Worm (Caenorhabditis elegans) whole organism, L4/young adult: ENCODE results near the gene chs-2.

Experiments
- W03F9.2 ChIP-seq: fragments of 150-350 bp; optimal IDR thresholded peaks from 2 replicates; lab custom pipeline; 2014; ENCODE audit warnings: missing biosample characterization, missing genetic modification characterization
- dao-5 ChIP-seq: sonication (generic microtip); optimal IDR thresholded peaks from 2 replicates; lab custom pipeline; 2016; ENCODE audit warnings: missing genotype, missing genetic modification characterization, moderate library complexity, missing compliant biosample characterization
- him-1 ChIP-seq: sonication (generic microtip); optimal IDR thresholded peaks from 2 replicates; lab custom pipeline; 2016; ENCODE audit warnings: missing genotype, missing genetic modification reagents, missing genetic modification characterization, missing compliant biosample characterization

Gene chs-2

DNA sequence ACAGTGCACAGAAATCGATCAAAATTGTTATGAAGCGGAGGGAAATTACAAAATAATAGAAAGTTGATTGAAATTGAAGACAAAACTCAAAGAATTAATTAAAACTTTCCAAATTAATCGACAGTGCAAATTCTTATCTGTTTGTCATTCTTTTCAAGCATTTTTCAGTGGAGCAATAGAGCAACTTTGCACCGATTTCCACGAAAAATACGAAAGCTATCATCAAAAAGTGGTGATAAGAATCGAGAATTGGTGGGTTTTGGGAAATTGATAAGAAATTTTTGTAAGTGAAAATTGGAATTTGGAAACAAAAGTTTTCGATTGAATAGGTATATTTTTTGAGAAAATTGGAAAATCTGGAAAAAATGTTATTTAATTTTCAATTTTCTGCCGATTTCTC, 43.3 kb downstream of the chs-2 start:
- no peak for TF ChIP-seq dao-5 (tag; lab: Kevin White, UChicago)
- no peak for TF ChIP-seq him-1 (tag; lab: Kevin White, UChicago)

- no peak for TF ChIP-seq dao-5 (tag; lab: Kevin White, UChicago)
- TF ChIP-seq W03F9.2 (tag; lab: Kevin White, UChicago), result no peak
- no peak for TF ChIP-seq him-1 (tag; lab: Kevin White, UChicago)
Measured at ce11 chrII:247736-248135, 51.0 kb downstream of the chs-2 start.

DNA sequence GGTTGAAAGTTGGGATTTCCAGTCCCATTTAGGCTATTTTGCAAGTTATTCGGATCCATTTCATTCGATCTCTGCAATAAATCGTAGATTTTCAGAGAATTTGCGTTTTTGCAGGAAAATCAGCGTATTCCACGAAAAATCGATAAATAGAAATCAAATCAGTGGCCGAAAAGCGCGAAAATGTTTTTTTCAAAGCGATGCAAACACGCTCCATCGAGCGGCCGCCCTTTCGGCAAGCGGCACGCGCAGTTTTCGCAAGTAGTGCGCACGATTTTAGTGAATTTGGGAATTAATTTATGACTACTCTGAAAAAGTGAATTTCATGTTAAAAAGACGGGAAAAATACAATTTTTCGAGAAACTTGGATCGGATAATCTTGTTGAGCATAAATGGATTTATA, 58.3 kb downstream of the chs-2 start:
- TF ChIP-seq dao-5 (tag; lab: Kevin White, UChicago) (peak; percentile 32), him-1 (tag; lab: Kevin White, UChicago) (peak; percentile 49), W03F9.2 (tag; lab: Kevin White, UChicago) (peak; percentile 93)

DNA sequence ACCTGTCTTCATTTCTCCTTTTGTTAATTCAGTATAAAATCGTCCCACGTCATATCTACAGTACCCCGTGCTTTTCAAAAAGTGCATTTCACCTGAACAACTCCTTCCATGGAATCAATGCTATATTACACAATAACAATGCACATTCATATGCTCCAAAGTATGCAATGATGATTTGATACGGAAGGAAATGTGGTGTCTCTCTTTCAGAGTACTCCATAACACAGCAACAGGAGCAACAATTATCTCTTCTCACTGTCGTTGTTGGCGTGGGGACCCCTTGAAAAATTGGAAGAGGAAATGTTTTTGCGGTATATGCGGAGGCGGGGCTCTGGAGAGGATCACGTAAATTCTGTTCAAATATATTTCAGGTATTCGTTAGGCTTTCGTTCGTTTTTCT, 60.7 kb downstream of the chs-2 start, which contains the start of gene cat-2:
TSS of gene cat-2 (plus strand) at position 301 of the 400 bp plus-strand sequence.
- TF ChIP-seq him-1 (tag; lab: Kevin White, UChicago), result no peak
- no peak for TF ChIP-seq W03F9.2 (tag; lab: Kevin White, UChicago)
- TF ChIP-seq dao-5 (tag; lab: Kevin White, UChicago), result no peak
